Worm (Caenorhabditis elegans): ENCODE measurements around the gene T12D8.10.

- TF ChIP-seq tbx-2 (tag; optimal IDR thresholded peaks at IDR 0.05) (no peak), C34B4.2 (tag; optimal IDR thresholded peaks at IDR 0.05) (no peak), nhr-77 (tag; optimal IDR thresholded peaks at IDR 0.05) (no peak), mdl-1 (tag; optimal IDR thresholded peaks at IDR 0.05) (no peak), skn-1 (tag; optimal IDR thresholded peaks at IDR 0.05) (no peak)
Observed at ce11 chrIII:13621012-13621411, 21.1 kb downstream of the T12D8.10 start.

All from whole organism, L1 larva.